Fruit fly (Drosophila melanogaster): ENCODE measurements around the gene Tgs1.

Gene Tgs1

dm6 chr3R:18244171-18245043 is 10.9 kb upstream of the Tgs1 start (continued):
- TF ChIP-seq Spps (tag; optimal IDR thresholded peaks at IDR 0.05), result no peak
- no peak for TF ChIP-seq ewg (GFP tag; optimal IDR thresholded peaks at IDR 0.05)
- no peak for TF ChIP-seq al (GFP tag; IDR thresholded peaks at IDR 0.05)
- no peak for TF ChIP-seq Neu2 (GFP tag; optimal IDR thresholded peaks at IDR 0.05; ENCODE audit: borderline replicate concordance)
- TF ChIP-seq Awh (GFP tag; IDR thresholded peaks at IDR 0.05), result no peak
- no peak for TF ChIP-seq zen2 (GFP tag; IDR thresholded peaks at IDR 0.05; ENCODE audit: partially characterized antibody)
- peak; percentile 93 for TF ChIP-seq CG10321 (GFP tag; IDR thresholded peaks at IDR 0.05)
- no peak for TF ChIP-seq vnd (GFP tag; IDR thresholded peaks at IDR 0.05; ENCODE audit: partially characterized antibody)
- TF ChIP-seq fru (optimal IDR thresholded peaks at IDR 0.05), result no peak
- no peak for TF ChIP-seq CG10147 (GFP tag; optimal IDR thresholded peaks at IDR 0.05)
- no peak for TF ChIP-seq Ets97D (GFP tag; optimal IDR thresholded peaks at IDR 0.05)
- TF ChIP-seq CG12391 (tag; optimal IDR thresholded peaks at IDR 0.05), result no peak
- no peak for TF ChIP-seq CG10431 (GFP tag; optimal IDR thresholded peaks at IDR 0.05)
- peak; percentile 8 for TF ChIP-seq pzg (GFP tag; optimal IDR thresholded peaks at IDR 0.05)
- TF ChIP-seq bbx (GFP tag; IDR thresholded peaks at IDR 0.05; ENCODE audit: partially characterized antibody), result no peak; the same call in 1 of the 2 replicates
- TF ChIP-seq emc (GFP tag; optimal IDR thresholded peaks at IDR 0.05), result no peak
- TF ChIP-seq scrt (GFP tag; optimal IDR thresholded peaks at IDR 0.05), result peak; percentile 18
- TF ChIP-seq sima (GFP tag; optimal IDR thresholded peaks at IDR 0.05), result no peak
- no peak for TF ChIP-seq maf-S (GFP tag; optimal IDR thresholded peaks at IDR 0.05)
- TF ChIP-seq croc (GFP tag; conservative IDR thresholded peaks at IDR 0.05), result no peak
- peak; percentile 92 for TF ChIP-seq cg (GFP tag; optimal IDR thresholded peaks at IDR 0.05)
- TF ChIP-seq D19A (tag; optimal IDR thresholded peaks at IDR 0.05), result no peak
- TF ChIP-seq CG8388 (GFP tag; optimal IDR thresholded peaks at IDR 0.05), result peak; percentile 99
- TF ChIP-seq CG32532 (GFP tag; IDR thresholded peaks at IDR 0.05), result peak; percentile 16; the same call in 1 of the 2 replicates
- no peak for TF ChIP-seq CG7745 (tag; optimal IDR thresholded peaks at IDR 0.05)
- no peak for TF ChIP-seq trem (tag; optimal IDR thresholded peaks at IDR 0.05)
- no peak for TF ChIP-seq jing (GFP tag; optimal IDR thresholded peaks at IDR 0.05)
- no peak; the same call in 2 of the 3 replicates for TF ChIP-seq sr (GFP tag; IDR thresholded peaks at IDR 0.05)
- peak; percentile 51; the same call in 1 of the 3 replicates for TF ChIP-seq z (GFP tag; IDR thresholded peaks at IDR 0.05)
- no peak for TF ChIP-seq pros (GFP tag; optimal IDR thresholded peaks at IDR 0.05)
- TF ChIP-seq Nf-YB (GFP tag; optimal IDR thresholded peaks at IDR 0.05), result peak; percentile 40
- no peak for TF ChIP-seq gsb (GFP tag; IDR thresholded peaks at IDR 0.05)
- TF ChIP-seq Dp (GFP tag; optimal IDR thresholded peaks at IDR 0.05), result peak; percentile 28
- TF ChIP-seq CG7928 (GFP tag; optimal IDR thresholded peaks at IDR 0.05), result no peak
- no peak for TF ChIP-seq ab (GFP tag; optimal IDR thresholded peaks at IDR 0.05)
- peak; percentile 25 for TF ChIP-seq CG10209 (GFP tag; optimal IDR thresholded peaks at IDR 0.05)
- TF ChIP-seq Chrac-16 (GFP tag; optimal IDR thresholded peaks at IDR 0.05), result no peak
- no peak for TF ChIP-seq nmo (GFP tag; optimal IDR thresholded peaks at IDR 0.05)
- no peak for TF ChIP-seq Vsx1 (GFP tag; optimal IDR thresholded peaks at IDR 0.05)
- no peak for TF ChIP-seq sc (optimal IDR thresholded peaks at IDR 0.05)
- TF ChIP-seq sc (GFP tag; optimal IDR thresholded peaks at IDR 0.05), result no peak
- TF ChIP-seq CG1647 (GFP tag; optimal IDR thresholded peaks at IDR 0.05), result no peak
- TF ChIP-seq cad (GFP tag; optimal IDR thresholded peaks at IDR 0.05), result no peak
- TF ChIP-seq pan (optimal IDR thresholded peaks at IDR 0.05), result no peak
- no peak for TF ChIP-seq pan (GFP tag; optimal IDR thresholded peaks at IDR 0.05 in 1 of 2, IDR thresholded peaks at IDR 0.05 in 1 of 2)
- no peak for TF ChIP-seq knrl (GFP tag; IDR thresholded peaks at IDR 0.05; ENCODE audit: partially characterized antibody)
- TF ChIP-seq CG17385 (GFP tag; optimal IDR thresholded peaks at IDR 0.05), result no peak
- no peak for TF ChIP-seq bab2 (GFP tag; optimal IDR thresholded peaks at IDR 0.05)
- no peak for TF ChIP-seq salm (tag; optimal IDR thresholded peaks at IDR 0.05)
- no peak for TF ChIP-seq H15 (GFP tag; IDR thresholded peaks at IDR 0.05)
